Fruit fly (Drosophila melanogaster) whole organism, adult: ENCODE data around the gene E23.

Experiments
- Hr96 ChIP-seq: fragments of 200-800 bp; sonication (Bioruptor generic); optimal IDR thresholded peaks from 2 replicates; lab custom pipeline; 2016; ENCODE audit warnings: missing biosample characterization, missing genetic modification characterization
- pad ChIP-seq: fragments of 200-800 bp; sonication (Bioruptor generic); optimal IDR thresholded peaks from 3 replicates; lab custom pipeline; 2017; ENCODE audit warnings: missing biosample characterization, missing genetic modification characterization, mild to moderate bottlenecking, moderate library complexity, missing genetic modification reagents

- TF ChIP-seq pad (GFP tag; lab: Kevin White, UChicago) (no peak), Hr96 (GFP tag; lab: Kevin White, UChicago) (no peak)
Measured at dm6 chr2L:3308529-3309272, 45.9 kb downstream of the E23 start, which contains the start of gene CG15406.
